Fruit fly (Drosophila melanogaster): ENCODE data around the gene CG4598.

Gene CG4598

dm6 chr2L:9890576-9890975 lies 27.8 kb upstream of the CG4598 start, which contains the start of the genes CG34183 and CG4537 (continued):
- TF ChIP-seq Taf1 (GFP tag; IDR thresholded peaks at IDR 0.05) (no peak), Jarid2 (GFP tag; optimal IDR thresholded peaks at IDR 0.05) (no peak), CG6791 (GFP tag; IDR thresholded peaks at IDR 0.05; ENCODE audit: partially characterized antibody) (peak; percentile 93), HLH4C (GFP tag; IDR thresholded peaks at IDR 0.05; ENCODE audit: partially characterized antibody) (peak; percentile 90), knrl (GFP tag; IDR thresholded peaks at IDR 0.05; ENCODE audit: partially characterized antibody) (peak; percentile 85), CG2116 (GFP tag; optimal IDR thresholded peaks at IDR 0.05) (peak; percentile 82), Fer2 (tag; optimal IDR thresholded peaks at IDR 0.05) (no peak), Doc2 (GFP tag; IDR thresholded peaks at IDR 0.05) (no peak), CG12155 (GFP tag; optimal IDR thresholded peaks at IDR 0.05) (no peak), CG3847 (GFP tag; IDR thresholded peaks at IDR 0.05) (no peak), dysf (GFP tag; IDR thresholded peaks at IDR 0.05) (no peak), Scr (GFP tag; IDR thresholded peaks at IDR 0.05; ENCODE audit: partially characterized antibody) (peak; percentile 90), onecut (GFP tag; IDR thresholded peaks at IDR 0.05) (no peak), nmo (GFP tag; optimal IDR thresholded peaks at IDR 0.05) (peak; percentile 13), Optix (GFP tag; IDR thresholded peaks at IDR 0.05) (no peak), seq (GFP tag; IDR thresholded peaks at IDR 0.05) (no peak), Hmx (GFP tag; optimal IDR thresholded peaks at IDR 0.05) (no peak), HHEX (GFP tag; optimal IDR thresholded peaks at IDR 0.05) (no peak), pita (GFP tag; optimal IDR thresholded peaks at IDR 0.05) (no peak), cas (GFP tag; IDR thresholded peaks at IDR 0.05) (no peak), MBD-R2 (GFP tag; IDR thresholded peaks at IDR 0.05) (peak; percentile 94), sug (tag; optimal IDR thresholded peaks at IDR 0.05) (no peak), tx (GFP tag; optimal IDR thresholded peaks at IDR 0.05) (no peak), tin (GFP tag; optimal IDR thresholded peaks at IDR 0.05) (no peak), ftz-f1 (GFP tag; optimal IDR thresholded peaks at IDR 0.05) (no peak), pum (GFP tag; optimal IDR thresholded peaks at IDR 0.05) (no peak), chinmo (GFP tag; IDR thresholded peaks at IDR 0.05; ENCODE audit: partially characterized antibody) (peak; percentile 94), CG6689 (GFP tag; IDR thresholded peaks at IDR 0.05) (no peak), rib (GFP tag; IDR thresholded peaks at IDR 0.05) (0 out of 2 replicates have a peak, but pooled peaks have one; percentile 31), Hr3 (GFP tag; optimal IDR thresholded peaks at IDR 0.05) (no peak), CG10321 (GFP tag; IDR thresholded peaks at IDR 0.05) (no peak), hth (optimal IDR thresholded peaks at IDR 0.05) (no peak), CG8924 (tag; optimal IDR thresholded peaks at IDR 0.05) (no peak), CG8281 (tag; optimal IDR thresholded peaks at IDR 0.05) (no peak), CG9727 (GFP tag; optimal IDR thresholded peaks at IDR 0.05) (no peak), CG17829 (tag; optimal IDR thresholded peaks at IDR 0.05) (peak; percentile 17), Dip2 (GFP tag; IDR thresholded peaks at IDR 0.05) (no peak), usp (GFP tag; optimal IDR thresholded peaks at IDR 0.05) (no peak), Hand (GFP tag; optimal IDR thresholded peaks at IDR 0.05) (no peak), slp2 (GFP tag; optimal IDR thresholded peaks at IDR 0.05) (no peak), Bteb2 (GFP tag; optimal IDR thresholded peaks at IDR 0.05) (no peak), Vsx1 (GFP tag; optimal IDR thresholded peaks at IDR 0.05) (no peak), YL-1 (GFP tag; optimal IDR thresholded peaks at IDR 0.05) (peak; percentile 67), Sry-β (GFP tag; optimal IDR thresholded peaks at IDR 0.05) (no peak), amos (GFP tag; IDR thresholded peaks at IDR 0.05; ENCODE audit: partially characterized antibody) (peak; percentile 93), Med (GFP tag) (no peak), Nf-YA (GFP tag; IDR thresholded peaks at IDR 0.05) (no peak), CG2129 (GFP tag; IDR thresholded peaks at IDR 0.05; ENCODE audit: partially characterized antibody) (peak; percentile 62), Bdp1 (GFP tag; optimal IDR thresholded peaks at IDR 0.05) (no peak), Gug (GFP tag; IDR thresholded peaks at IDR 0.05) (no peak), da (GFP tag; optimal IDR thresholded peaks at IDR 0.05) (no peak), CG31441 (GFP tag; IDR thresholded peaks at IDR 0.05) (no peak)

All from whole organism, embryonic.